Fruit fly (Drosophila melanogaster): ENCODE measurements around the gene CG33223.

Gene CG33223

DNA sequence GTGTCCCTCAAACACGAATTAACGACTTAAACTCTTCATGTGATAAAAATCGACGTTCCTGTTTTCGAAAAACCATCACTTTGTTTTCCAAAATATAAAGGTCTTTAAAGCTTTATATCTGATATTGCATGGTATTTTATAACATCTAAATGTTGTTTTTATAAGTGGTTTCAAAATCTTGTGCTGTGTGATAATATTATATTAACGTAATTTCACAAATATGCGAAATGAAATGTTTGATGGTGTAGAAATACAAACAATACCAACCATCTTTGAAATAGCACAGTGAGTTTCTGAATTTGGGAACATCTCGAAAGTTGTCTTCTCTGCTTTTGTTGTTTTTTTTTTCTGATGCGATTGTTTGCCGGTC lies 7.3 kb upstream of the CG33223 start (continued):
- TF ChIP-seq OdsH (GFP tag; optimal IDR thresholded peaks at IDR 0.05): no peak
- no peak for TF ChIP-seq Smox (GFP tag; optimal IDR thresholded peaks at IDR 0.05)
- TF ChIP-seq net (GFP tag; optimal IDR thresholded peaks at IDR 0.05): no peak
- peak; percentile 29 for TF ChIP-seq CG31627 (GFP tag; optimal IDR thresholded peaks at IDR 0.05)
- no peak for TF ChIP-seq dsx (GFP tag; optimal IDR thresholded peaks at IDR 0.05; ENCODE audit: poor library complexity, severe bottlenecking)
- TF ChIP-seq eg (GFP tag; IDR thresholded peaks at IDR 0.05): no peak
- peak; percentile 12 for TF ChIP-seq CG11902 (GFP tag; optimal IDR thresholded peaks at IDR 0.05)
- TF ChIP-seq Sox102F (GFP tag; optimal IDR thresholded peaks at IDR 0.05): peak; percentile 17
- no peak for TF ChIP-seq CG3919 (GFP tag; optimal IDR thresholded peaks at IDR 0.05)
- peak; percentile 5 for TF ChIP-seq CG3032 (tag; optimal IDR thresholded peaks at IDR 0.05)
- TF ChIP-seq topi (GFP tag; optimal IDR thresholded peaks at IDR 0.05): peak; percentile 42
- TF ChIP-seq CG8119 (GFP tag; IDR thresholded peaks at IDR 0.05): no peak
- TF ChIP-seq CG6808 (GFP tag; optimal IDR thresholded peaks at IDR 0.05): peak; percentile 26
- TF ChIP-seq salr (GFP tag; optimal IDR thresholded peaks at IDR 0.05): no peak
- TF ChIP-seq CG7368 (GFP tag; optimal IDR thresholded peaks at IDR 0.05): no peak
- peak; percentile 97 for TF ChIP-seq CG10669 (GFP tag; optimal IDR thresholded peaks at IDR 0.05)

DNA sequence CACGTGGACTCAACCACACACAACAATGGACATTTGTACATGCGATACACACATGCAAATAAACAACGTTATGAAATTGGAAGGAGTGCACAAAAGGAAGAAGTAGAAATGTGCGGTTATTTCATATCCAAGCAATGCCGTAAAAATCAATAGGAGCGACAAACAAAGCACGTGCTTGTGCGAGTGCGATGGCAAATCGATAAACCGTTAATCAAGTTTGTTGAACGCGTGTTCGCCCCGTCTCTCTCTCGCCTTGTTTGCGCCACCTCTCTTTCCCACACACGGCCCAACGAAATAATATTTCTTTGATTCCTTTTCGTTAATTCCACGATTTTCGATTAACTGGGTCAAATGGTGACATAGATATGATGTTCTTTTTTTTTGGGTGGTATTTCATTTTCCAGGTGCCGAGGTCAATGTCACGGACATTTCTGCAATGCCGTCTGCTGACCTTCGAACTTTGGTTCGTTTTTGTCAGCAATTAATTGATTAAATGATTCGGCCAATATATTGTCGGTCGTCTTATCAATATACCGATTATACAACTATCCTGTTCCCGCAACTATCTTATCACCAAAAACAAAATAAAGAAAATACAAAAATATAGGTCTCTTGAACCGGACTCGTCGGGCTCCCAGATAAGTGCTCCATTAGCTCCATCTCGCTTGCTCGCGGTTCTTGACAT lies 6.7 kb upstream of the CG33223 start:
- TF ChIP-seq vri (GFP tag; optimal IDR thresholded peaks at IDR 0.05): peak; percentile 3
- peak; percentile 47 for TF ChIP-seq Eip78C (GFP tag)
- no peak for TF ChIP-seq CG8632 (GFP tag; optimal IDR thresholded peaks at IDR 0.05)

DNA sequence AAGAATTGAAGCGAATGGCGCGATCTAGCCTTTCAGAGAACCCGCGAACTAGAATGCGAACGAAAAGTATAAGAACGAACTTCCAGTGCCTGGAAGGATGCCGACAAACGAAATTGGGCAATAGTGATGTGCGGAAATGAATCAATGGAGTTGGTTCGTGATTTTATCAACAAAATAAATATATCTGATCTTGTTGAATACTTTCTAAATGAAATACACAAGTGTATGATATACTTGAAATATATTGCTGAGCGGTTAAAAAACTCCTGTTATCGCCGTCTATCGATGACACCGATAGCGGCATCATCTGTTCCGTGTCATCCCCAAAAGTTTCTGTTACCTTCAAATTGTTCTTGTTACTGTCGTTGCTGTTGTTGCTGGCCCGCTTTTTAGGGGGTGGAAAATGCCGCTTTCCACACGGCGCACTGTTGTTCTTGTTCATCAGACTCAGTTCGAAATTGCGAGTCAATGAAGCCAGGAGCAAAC lies 5.8 kb upstream of the CG33223 start, which contains the start of gene otu:
Gene otu, minus strand, starts transcription at position 51 of the 486 bp plus-strand sequence.
- TF ChIP-seq Eip78C (GFP tag) (no peak), CG32006 (GFP tag; optimal IDR thresholded peaks at IDR 0.05) (no peak), Sox14 (GFP tag; optimal IDR thresholded peaks at IDR 0.05) (no peak), CG6163 (GFP tag; IDR thresholded peaks at IDR 0.05) (no peak), CG8632 (GFP tag; optimal IDR thresholded peaks at IDR 0.05) (no peak)

DNA sequence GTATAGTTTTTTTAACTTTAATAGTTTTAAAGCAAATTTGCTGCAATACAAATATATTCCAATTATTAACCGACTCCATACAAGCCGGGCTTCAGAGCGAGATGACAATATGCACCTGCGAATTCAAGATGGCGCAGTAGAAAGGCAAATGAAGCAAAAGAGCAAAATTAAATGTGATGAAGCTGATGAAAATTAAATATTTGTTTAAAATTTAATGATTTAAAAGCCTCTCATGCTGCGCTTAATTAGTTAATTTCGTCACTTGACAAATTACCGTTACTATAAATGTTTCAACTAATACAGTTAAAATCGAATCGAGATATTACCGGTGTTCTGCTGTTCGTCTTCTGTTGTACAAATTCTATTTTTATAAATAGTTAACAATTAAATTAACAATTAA lies 5.4 kb upstream of the CG33223 start, which contains the start of gene CG33181:
Gene CG33181, plus strand, starts transcription at position 301 of the 400 bp plus-strand sequence.
- TF ChIP-seq salr (GFP tag; optimal IDR thresholded peaks at IDR 0.05): no peak
- TF ChIP-seq Smox (GFP tag; optimal IDR thresholded peaks at IDR 0.05): no peak
- TF ChIP-seq CG11294 (GFP tag; IDR thresholded peaks at IDR 0.05): no peak
- no peak for TF ChIP-seq CG3032 (tag; optimal IDR thresholded peaks at IDR 0.05)
- TF ChIP-seq Hr4 (GFP tag; optimal IDR thresholded peaks at IDR 0.05): no peak

DNA sequence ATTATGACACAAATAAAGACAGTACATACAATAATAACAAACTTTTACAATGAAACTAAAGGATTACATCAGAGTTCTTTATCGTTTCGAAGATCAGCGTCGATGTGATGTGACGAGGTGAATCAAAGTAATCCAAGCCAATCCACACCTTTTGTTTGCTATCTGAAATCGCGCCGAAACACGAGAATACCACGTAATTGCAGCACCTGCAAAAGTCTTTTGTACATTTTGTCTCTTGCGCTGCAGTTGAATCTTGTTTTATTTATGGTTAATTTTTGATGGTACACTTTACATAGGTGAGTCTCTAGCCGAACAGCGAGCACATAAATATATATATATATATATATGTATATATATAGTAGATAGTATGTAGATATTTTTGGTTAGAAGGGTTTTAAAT lies 1.1 kb upstream of the CG33223 start:
- TF ChIP-seq net (GFP tag; optimal IDR thresholded peaks at IDR 0.05) (no peak), CG6854 (GFP tag; optimal IDR thresholded peaks at IDR 0.05) (no peak), CG3919 (GFP tag; optimal IDR thresholded peaks at IDR 0.05) (no peak), Met (GFP tag; optimal IDR thresholded peaks at IDR 0.05) (no peak), CG8632 (GFP tag; optimal IDR thresholded peaks at IDR 0.05) (no peak), CG6808 (GFP tag; optimal IDR thresholded peaks at IDR 0.05) (no peak), CG4318 (GFP tag; optimal IDR thresholded peaks at IDR 0.05) (no peak), CG15336 (GFP tag; IDR thresholded peaks at IDR 0.05) (no peak), CG8319 (GFP tag; optimal IDR thresholded peaks at IDR 0.05) (no peak), CG11902 (GFP tag; optimal IDR thresholded peaks at IDR 0.05) (no peak), CG16779 (tag; optimal IDR thresholded peaks at IDR 0.05) (no peak), salr (GFP tag; optimal IDR thresholded peaks at IDR 0.05) (no peak), Blimp-1 (GFP tag; optimal IDR thresholded peaks at IDR 0.05) (no peak), Lpt (GFP tag; optimal IDR thresholded peaks at IDR 0.05) (no peak), eg (GFP tag; IDR thresholded peaks at IDR 0.05) (no peak), CG6163 (GFP tag; IDR thresholded peaks at IDR 0.05) (no peak), cyc (GFP tag; optimal IDR thresholded peaks at IDR 0.05) (no peak), CG6792 (GFP tag; optimal IDR thresholded peaks at IDR 0.05) (no peak), CG3032 (tag; optimal IDR thresholded peaks at IDR 0.05) (no peak), CG11762 (GFP tag; optimal IDR thresholded peaks at IDR 0.05; ENCODE audit: insufficient read depth) (no peak)
